Fruit fly (Drosophila melanogaster): ENCODE measurements around the gene aust.

The aust gene

dm6 chr2L:9223266-9223665 lies 27.6 kb downstream of the aust start:
- no peak for TF ChIP-seq CG17801 (GFP tag; optimal IDR thresholded peaks at IDR 0.05; ENCODE audit: partially characterized antibody)

DNA sequence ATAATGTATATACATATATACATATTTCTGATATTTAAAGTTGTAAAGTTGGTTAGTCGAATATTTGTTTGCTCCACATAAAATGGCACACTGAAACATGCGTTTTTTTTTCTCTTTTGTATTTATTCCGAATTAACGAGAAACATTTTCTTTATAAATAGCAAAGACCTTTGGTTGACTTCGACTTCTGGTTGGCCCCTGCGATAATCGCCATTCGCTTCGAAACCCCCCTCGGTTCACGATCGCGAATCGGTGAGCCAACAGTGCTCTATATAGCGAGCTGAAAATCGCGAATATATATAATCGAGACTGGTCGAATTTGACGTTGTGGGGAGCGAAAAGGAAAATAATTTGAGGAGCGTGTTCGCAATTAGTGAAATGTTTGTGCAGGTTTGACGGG lies 34.9 kb downstream of the aust start:
- no peak for TF ChIP-seq CG17801 (GFP tag; optimal IDR thresholded peaks at IDR 0.05; ENCODE audit: partially characterized antibody)

dm6 chr2L:9213626-9214025 lies 37.2 kb downstream of the aust start:
- no peak for TF ChIP-seq CG17801 (GFP tag; optimal IDR thresholded peaks at IDR 0.05; ENCODE audit: partially characterized antibody)

dm6 chr2L:9210864-9211701 lies 39.8 kb downstream of the aust start:
- TF ChIP-seq CG17801 (GFP tag; optimal IDR thresholded peaks at IDR 0.05; ENCODE audit: partially characterized antibody): peak; percentile 83

DNA sequence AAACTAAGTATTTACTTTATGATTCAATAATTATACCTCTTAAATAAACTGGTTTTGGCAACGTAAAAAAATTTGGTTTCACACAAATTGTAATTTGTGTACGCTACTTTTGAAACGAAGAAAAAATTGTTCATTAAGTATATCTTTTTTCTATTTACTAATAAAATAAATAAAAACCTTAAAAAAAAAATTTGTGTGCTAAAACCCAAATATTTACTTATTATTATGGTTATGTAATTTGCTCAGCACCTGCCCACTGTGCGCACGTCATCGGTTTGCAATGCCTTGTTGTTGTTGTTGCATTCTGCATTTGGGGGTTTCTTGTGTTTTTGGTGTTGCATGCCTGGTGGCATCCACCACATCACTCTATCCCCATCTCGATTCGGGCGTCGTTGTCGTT lies 43.7 kb downstream of the aust start:
- no peak for TF ChIP-seq CG17801 (GFP tag; optimal IDR thresholded peaks at IDR 0.05; ENCODE audit: partially characterized antibody)

DNA sequence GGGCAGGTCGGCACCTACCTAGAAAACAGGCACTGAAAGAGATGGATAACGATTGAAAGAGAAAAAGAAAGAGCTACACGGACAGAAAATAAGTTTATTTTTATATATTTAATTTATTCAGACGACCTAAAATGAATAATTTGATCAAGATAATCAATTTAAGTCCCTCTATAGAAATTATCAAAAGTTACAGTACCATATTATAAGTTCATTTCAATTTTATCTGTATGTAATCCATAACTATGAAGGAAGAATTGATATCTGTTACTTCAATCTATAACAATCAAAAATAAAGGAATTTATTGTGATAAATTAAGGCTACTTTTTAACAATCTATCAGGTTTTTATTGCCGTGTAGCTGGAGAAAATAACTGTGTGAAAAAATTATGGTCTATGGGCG lies 44.4 kb downstream of the aust start:
- no peak for TF ChIP-seq CG17801 (GFP tag; optimal IDR thresholded peaks at IDR 0.05; ENCODE audit: partially characterized antibody)

- peak; percentile 97 for TF ChIP-seq CG17801 (GFP tag; optimal IDR thresholded peaks at IDR 0.05; ENCODE audit: partially characterized antibody)
These were observed 45.7 kb downstream of the aust start for dm6 chr2L:9205133-9205615.

DNA sequence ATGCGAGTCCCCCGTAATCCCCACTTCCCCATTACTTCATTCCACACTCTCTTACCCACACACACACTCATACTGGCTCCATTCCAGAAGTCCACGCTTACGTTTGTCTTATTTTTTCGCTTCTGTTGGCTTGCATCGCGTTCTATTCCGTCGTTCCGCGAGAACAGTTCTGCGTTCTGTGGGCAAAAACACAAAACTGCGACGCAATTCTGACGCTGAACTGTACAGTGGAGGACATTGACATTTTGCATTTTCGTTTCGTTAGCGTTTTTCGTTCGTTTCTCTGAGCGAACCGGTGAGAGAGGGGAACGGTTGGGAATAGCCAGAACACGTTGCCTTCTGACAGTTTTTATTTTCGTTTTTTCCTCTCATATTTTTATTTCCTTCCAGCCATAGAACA lies 47.4 kb downstream of the aust start:
- peak; percentile 71 for TF ChIP-seq CG17801 (GFP tag; optimal IDR thresholded peaks at IDR 0.05; ENCODE audit: partially characterized antibody)
